Worm (Caenorhabditis elegans) whole organism, L4/young adult: ENCODE data around the gene Y39A1A.21.

Experiments
- dao-5 ChIP-seq: sonication (generic microtip); optimal IDR thresholded peaks from 2 replicates; lab custom pipeline; 2016; ENCODE audit warnings: missing genotype, missing genetic modification characterization, moderate library complexity, missing compliant biosample characterization
- him-1 ChIP-seq: sonication (generic microtip); optimal IDR thresholded peaks from 2 replicates; lab custom pipeline; 2016; ENCODE audit warnings: missing genotype, missing genetic modification reagents, missing genetic modification characterization, missing compliant biosample characterization

ce11 chrIII:10709676-10710075, 2.9 kb upstream of the Y39A1A.21 start:
- TF ChIP-seq him-1 (tag; lab: Kevin White, UChicago) (no peak), dao-5 (tag; lab: Kevin White, UChicago) (no peak)
